Fruit fly (Drosophila melanogaster) whole organism, embryonic: Measurements from ENCODE around the gene CG14650.

ENCODE experiments used
- Atf-2 ChIP-seq: fragments of 200-800 bp; sonication (Bioruptor generic); optimal IDR thresholded peaks from 2 replicates; lab custom pipeline; 2016; ENCODE audit warnings: missing biosample characterization, missing genetic modification characterization
- C15 ChIP-seq: fragments of 200-800 bp; sonication (Bioruptor generic); IDR thresholded peaks from 3 replicates; pipeline ENCODE4 v1.3.6; 2022; ENCODE audit warnings: missing biosample characterization, missing genetic modification characterization
- CG10959 ChIP-seq: fragments of 200-800 bp; sonication (Bioruptor generic); IDR thresholded peaks from 2 replicates; pipeline ENCODE4 v1.3.6; 2022; ENCODE audit warnings: missing biosample characterization, missing genetic modification characterization
- CG11723 ChIP-seq: fragments of 200-800 bp; sonication (Bioruptor generic); optimal IDR thresholded peaks from 2 replicates; lab custom pipeline; 2017; ENCODE audit warnings: missing biosample characterization, mild to moderate bottlenecking, missing genetic modification characterization
- CG12219 ChIP-seq: fragments of 200-800 bp; sonication (Bioruptor generic); optimal IDR thresholded peaks from 3 replicates; lab custom pipeline; 2018; ENCODE audit warnings: missing biosample characterization, mild to moderate bottlenecking, missing genetic modification characterization
- CG12236 ChIP-seq: fragments of 200-800 bp; sonication (Bioruptor generic); optimal IDR thresholded peaks from 2 replicates; lab custom pipeline; 2016; ENCODE audit warnings: missing biosample characterization, missing genetic modification characterization
- CG12769 ChIP-seq: fragments of 200-800 bp; sonication (Bioruptor generic); optimal IDR thresholded peaks from 2 replicates; lab custom pipeline; 2019; ENCODE audit warnings: missing biosample characterization, mild to moderate bottlenecking, missing genetic modification characterization, moderate library complexity
- CG14441 ChIP-seq: fragments of 200-800 bp; sonication (Bioruptor generic); IDR thresholded peaks from 2 replicates; pipeline ENCODE4 v1.3.6; 2022; ENCODE audit warnings: missing biosample characterization, missing genetic modification characterization
- CG15073 ChIP-seq: fragments of 200-800 bp; sonication (Bioruptor generic); optimal IDR thresholded peaks from 2 replicates; lab custom pipeline; 2016; ENCODE audit warnings: missing biosample characterization, missing genetic modification characterization
- CG15269 ChIP-seq: fragments of 200-800 bp; sonication (Bioruptor generic); optimal IDR thresholded peaks from 2 replicates; lab custom pipeline; 2018; ENCODE audit warnings: missing biosample characterization, mild to moderate bottlenecking, missing genetic modification characterization, moderate library complexity
- CG1603 ChIP-seq: fragments of 200-800 bp; sonication (Bioruptor generic); optimal IDR thresholded peaks from 2 replicates; lab custom pipeline; 2019; ENCODE audit warnings: missing biosample characterization, mild to moderate bottlenecking, missing genetic modification characterization, moderate library complexity
- CG17912 ChIP-seq: fragments of 200-800 bp; sonication (Bioruptor generic); optimal IDR thresholded peaks from 2 replicates; lab custom pipeline; 2018; ENCODE audit warnings: missing biosample characterization, mild to moderate bottlenecking, missing genetic modification characterization
- CG18476 ChIP-seq: fragments of 200-800 bp; sonication (Bioruptor generic); optimal IDR thresholded peaks from 2 replicates; lab custom pipeline; 2016; ENCODE audit warnings: missing biosample characterization, mild to moderate bottlenecking, missing genetic modification characterization
- CG2199 ChIP-seq: fragments of 200-800 bp; sonication (Bioruptor generic); IDR thresholded peaks from 3 replicates; pipeline ENCODE4 v1.3.6; 2022; ENCODE audit warnings: missing biosample characterization, missing genetic modification characterization
- CG32767 ChIP-seq: fragments of 200-800 bp; sonication (Bioruptor generic); IDR thresholded peaks from 2 replicates; pipeline ENCODE4 v1.3.6; 2022; ENCODE audit warnings: missing biosample characterization, missing genetic modification characterization
- CG5180 ChIP-seq: fragments of 200-800 bp; sonication (Bioruptor generic); optimal IDR thresholded peaks from 3 replicates; lab custom pipeline; 2017; ENCODE audit warnings: missing biosample characterization, missing genetic modification characterization, mild to moderate bottlenecking, moderate library complexity, missing genetic modification reagents
- CG9437 ChIP-seq: fragments of 200-800 bp; sonication (Bioruptor generic); optimal IDR thresholded peaks from 2 replicates; lab custom pipeline; 2018; ENCODE audit warnings: missing biosample characterization, mild to moderate bottlenecking, missing genetic modification characterization
- CG9817 ChIP-seq: fragments of 200-800 bp; sonication (Bioruptor generic); optimal IDR thresholded peaks from 2 replicates; lab custom pipeline; 2018; ENCODE audit warnings: missing biosample characterization, mild to moderate bottlenecking, missing genetic modification characterization, moderate library complexity
- CoRest ChIP-seq: fragments of 200-800 bp; sonication (Bioruptor generic); optimal IDR thresholded peaks from 3 replicates; lab custom pipeline; 2018; ENCODE audit warnings: missing biosample characterization, mild to moderate bottlenecking, missing genetic modification characterization, moderate library complexity
- Dref ChIP-seq: fragments of 200-800 bp; sonication (Bioruptor generic); IDR thresholded peaks from 2 replicates; pipeline ENCODE4 v1.3.6; 2022; ENCODE audit warnings: missing biosample characterization, missing genetic modification characterization
- Fer2 ChIP-seq: fragments of 200-800 bp; sonication (Bioruptor generic); optimal IDR thresholded peaks from 2 replicates; lab custom pipeline; 2018; ENCODE audit warnings: missing biosample characterization, mild to moderate bottlenecking, missing genetic modification characterization, moderate library complexity
- Fer3 ChIP-seq: fragments of 200-800 bp; sonication (Bioruptor generic); optimal IDR thresholded peaks from 2 replicates; lab custom pipeline; 2018; ENCODE audit warnings: missing biosample characterization, mild to moderate bottlenecking, missing genetic modification characterization, moderate library complexity
- H15 ChIP-seq: fragments of 200-800 bp; sonication (Bioruptor generic); IDR thresholded peaks from 3 replicates; pipeline ENCODE4 v1.3.6; 2022; ENCODE audit warnings: missing biosample characterization, missing genetic modification characterization
- HLH54F ChIP-seq: fragments of 200-800 bp; sonication (Bioruptor generic); optimal IDR thresholded peaks from 3 replicates; lab custom pipeline; 2016; ENCODE audit warnings: missing biosample characterization, missing genetic modification characterization
- Hr78 ChIP-seq, 2 experiments: fragments of 200-800 bp in 1 of 2; fragments of >200 bp in 1 of 2; sonication (Bioruptor generic) in 1 of 2; optimal IDR thresholded peaks; 2 replicates each; lab custom pipeline; 2017 to 2019; ENCODE audit warnings: missing biosample characterization in 2 of 2, missing genetic modification characterization in 2 of 2, mild to moderate bottlenecking in 1 of 2, moderate library complexity in 1 of 2
- Max ChIP-seq: fragments of 200-800 bp; sonication (Bioruptor generic); optimal IDR thresholded peaks from 2 replicates; lab custom pipeline; 2016; ENCODE audit warnings: missing biosample characterization, mild to moderate bottlenecking, missing genetic modification characterization
- Mrtf ChIP-seq: fragments of 200-800 bp; sonication (Bioruptor generic); IDR thresholded peaks from 3 replicates; pipeline ENCODE4 v1.3.6; 2022; ENCODE audit warnings: missing biosample characterization, missing genetic modification characterization
- NFAT ChIP-seq: fragments of 200-800 bp; sonication (Bioruptor generic); IDR thresholded peaks from 2 replicates; pipeline ENCODE4 v1.3.6; 2022; ENCODE audit warnings: missing biosample characterization, missing genetic modification characterization
- Neu2 ChIP-seq: fragments of 200-800 bp; sonication (Bioruptor generic); optimal IDR thresholded peaks from 3 replicates; lab custom pipeline; 2016; ENCODE audit warnings: missing biosample characterization, missing genetic modification characterization, borderline replicate concordance
- NfI ChIP-seq: fragments of 200-800 bp; sonication (Bioruptor generic); optimal IDR thresholded peaks from 3 replicates; lab custom pipeline; 2018; ENCODE audit warnings: missing biosample characterization, mild to moderate bottlenecking, missing genetic modification characterization, moderate library complexity
- Opbp ChIP-seq: fragments of 200-800 bp; sonication (Bioruptor generic); IDR thresholded peaks from 3 replicates; pipeline ENCODE4 v1.3.6; 2022; ENCODE audit warnings: missing biosample characterization, missing genetic modification characterization; ENCODE audit not compliant: partially characterized antibody
- Stat92E ChIP-seq, 3 experiments: fragments of >200 bp in 2 of 3; fragments of 200-800 bp in 1 of 3; sonication (Bioruptor generic) in 1 of 3; optimal IDR thresholded peaks; 2 replicates each; lab custom pipeline; 2017 to 2019; ENCODE audit warnings: missing biosample characterization in 3 of 3, missing genetic modification characterization in 3 of 3, mild to moderate bottlenecking in 1 of 3, moderate library complexity in 1 of 3
- abd-A ChIP-seq: fragments of 200-800 bp; sonication (Bioruptor generic); optimal IDR thresholded peaks from 3 replicates; lab custom pipeline; 2019; ENCODE audit warnings: missing biosample characterization, mild to moderate bottlenecking, missing genetic modification characterization, moderate library complexity
- aop ChIP-seq: fragments of 200-800 bp; sonication (Bioruptor generic); IDR thresholded peaks from 2 replicates; pipeline ENCODE4 v1.3.6; 2022; ENCODE audit warnings: missing biosample characterization, missing genetic modification characterization
- cad ChIP-seq: fragments of >200 bp; optimal IDR thresholded peaks from 2 replicates; lab custom pipeline; 2017; ENCODE audit warnings: missing biosample characterization, missing genetic modification characterization
- dimm ChIP-seq: fragments of 200-800 bp; sonication (Bioruptor generic); IDR thresholded peaks from 2 replicates; pipeline ENCODE4 v1.3.6; 2022; ENCODE audit warnings: missing biosample characterization, missing genetic modification characterization
- disco-r ChIP-seq: fragments of 200-800 bp; sonication (Bioruptor generic); optimal IDR thresholded peaks from 2 replicates; lab custom pipeline; 2016; ENCODE audit warnings: missing biosample characterization, missing genetic modification characterization
- dmrt11E ChIP-seq: fragments of 200-800 bp; sonication (Bioruptor generic); optimal IDR thresholded peaks from 3 replicates; lab custom pipeline; 2018; ENCODE audit warnings: missing biosample characterization, mild to moderate bottlenecking, missing genetic modification characterization, moderate library complexity
- emc ChIP-seq: fragments of 200-800 bp; sonication (Bioruptor generic); optimal IDR thresholded peaks from 2 replicates; lab custom pipeline; 2016; ENCODE audit warnings: missing biosample characterization, missing genetic modification characterization
- fd64A ChIP-seq: fragments of 200-800 bp; sonication (Bioruptor generic); optimal IDR thresholded peaks from 3 replicates; lab custom pipeline; 2018; ENCODE audit warnings: missing biosample characterization, mild to moderate bottlenecking, missing genetic modification characterization
- gem ChIP-seq: fragments of 200-800 bp; sonication (Bioruptor generic); optimal IDR thresholded peaks from 2 replicates; lab custom pipeline; 2019; ENCODE audit warnings: missing biosample characterization, mild to moderate bottlenecking, missing genetic modification characterization, moderate library complexity
- ham ChIP-seq: fragments of 200-800 bp; sonication (Bioruptor generic); IDR thresholded peaks from 2 replicates; pipeline ENCODE4 v1.3.6; 2022; ENCODE audit warnings: missing biosample characterization, missing genetic modification characterization
- jigr1 ChIP-seq: fragments of 200-800 bp; sonication (Bioruptor generic); IDR thresholded peaks from 3 replicates; pipeline ENCODE4 v1.3.6; 2022; ENCODE audit warnings: missing biosample characterization, missing genetic modification characterization
- lilli ChIP-seq: fragments of 200-800 bp; sonication (Bioruptor generic); optimal IDR thresholded peaks from 3 replicates; lab custom pipeline; 2016; ENCODE audit warnings: missing biosample characterization, missing genetic modification characterization
- nau ChIP-seq: fragments of 200-800 bp; sonication (Bioruptor generic); optimal IDR thresholded peaks from 3 replicates; lab custom pipeline; 2017; ENCODE audit warnings: missing biosample characterization, mild to moderate bottlenecking, missing genetic modification characterization, missing genetic modification reagents
- pros ChIP-seq: fragments of 200-800 bp; sonication (Bioruptor generic); optimal IDR thresholded peaks from 3 replicates; lab custom pipeline; 2019; ENCODE audit warnings: missing biosample characterization, mild to moderate bottlenecking, missing genetic modification characterization, moderate library complexity
- rib ChIP-seq: fragments of 200-800 bp; sonication (Bioruptor generic); IDR thresholded peaks from 2 replicates; pipeline ENCODE4 v1.3.6; 2022; ENCODE audit warnings: missing biosample characterization, missing genetic modification characterization
- sc ChIP-seq, 3 experiments: fragments of >200 bp in 2 of 3; fragments of 200-800 bp in 1 of 3; sonication (Bioruptor generic) in 1 of 3; optimal IDR thresholded peaks; 2 replicates in 2 of 3; 3 replicates in 1 of 3; lab custom pipeline; 2017; ENCODE audit warnings: mild to moderate bottlenecking in 1 of 3, missing biosample characterization in 1 of 3, missing genetic modification characterization in 1 of 3, missing genetic modification reagents in 1 of 3
- tx ChIP-seq: fragments of 200-800 bp; sonication (Bioruptor generic); optimal IDR thresholded peaks from 2 replicates; lab custom pipeline; 2016; ENCODE audit warnings: missing biosample characterization, missing genetic modification characterization
- zen ChIP-seq: fragments of 200-800 bp; sonication (Bioruptor generic); optimal IDR thresholded peaks from 3 replicates; lab custom pipeline; 2018; ENCODE audit warnings: missing biosample characterization, mild to moderate bottlenecking, missing genetic modification characterization, moderate library complexity

CG14650 gene

dm6 chr3R:4437113-4437512 lies at the start of gene CG14650, which contains the start of gene Lipt2 (continued):
- TF ChIP-seq NfI (GFP tag; lab: Kevin White, UChicago) (peak; percentile 52), emc (peak; percentile 34), CG15073 (no peak), dimm (GFP tag; lab: Robert Waterston, UW) (no peak), jigr1 (GFP tag; lab: Robert Waterston, UW) (no peak), CG9817 (tag; lab: Kevin White, UChicago) (peak; percentile 62), rib (no peak), Mrtf (GFP tag; lab: Robert Waterston, UW) (no peak), cad (GFP tag; lab: Kevin White, UChicago) (no peak), CG11723 (GFP tag; lab: Kevin White, UChicago) (peak; percentile 17), CG10959 (GFP tag; lab: Robert Waterston, UW) (no peak), CG9437 (GFP tag; lab: Kevin White, UChicago) (peak; percentile 54), Neu2 (GFP tag; lab: Kevin White, UChicago) (no peak), pros (no peak), Opbp (GFP tag; lab: Robert Waterston, UW) (peak; percentile 59; the same call in 2 of the 3 replicates), CoRest (tag; lab: Kevin White, UChicago) (no peak), disco-r (GFP tag; lab: Kevin White, UChicago) (peak; percentile 12), Fer3 (tag; lab: Kevin White, UChicago) (peak; percentile 15), CG2199 (no peak), ham (GFP tag; lab: Robert Waterston, UW) (no peak), fd64A (GFP tag; lab: Kevin White, UChicago) (no peak), CG5180 (GFP tag; lab: Kevin White, UChicago) (no peak), CG17912 (GFP tag; lab: Kevin White, UChicago) (peak; percentile 1), abd-A (tag; lab: Kevin White, UChicago) (no peak), tx (GFP tag; lab: Kevin White, UChicago) (peak; percentile 53), CG1603 (tag; lab: Kevin White, UChicago) (peak; percentile 82), Dref (GFP tag; lab: Robert Waterston, UW) (peak; percentile 67), Stat92E (GFP tag; optimal IDR thresholded peaks at IDR 0.05; lab: Kevin White, UChicago) (no peak), CG12769 (tag; lab: Kevin White, UChicago) (no peak), Hr78 (GFP tag; optimal IDR thresholded peaks at IDR 0.05; lab: Kevin White, UChicago) (peak in 1 of 2 experiments; percentile 81), aop (no peak), H15 (GFP tag; lab: Robert Waterston, UW) (no peak), Max (GFP tag; lab: Kevin White, UChicago) (no peak), CG32767 (GFP tag; lab: Robert Waterston, UW) (no peak), nau (GFP tag; lab: Kevin White, UChicago) (no peak), Fer2 (tag; lab: Kevin White, UChicago) (no peak), sc (optimal IDR thresholded peaks at IDR 0.05; lab: Kevin White, UChicago) (no peak), sc (GFP tag; optimal IDR thresholded peaks at IDR 0.05; lab: Kevin White, UChicago) (no peak), gem (tag; lab: Kevin White, UChicago) (no peak), Atf-2 (GFP tag; lab: Kevin White, UChicago) (no peak), CG18476 (GFP tag; lab: Kevin White, UChicago) (peak; percentile 19), dmrt11E (tag; lab: Kevin White, UChicago) (peak; percentile 50), CG15269 (tag; lab: Kevin White, UChicago) (no peak), NFAT (GFP tag; lab: Robert Waterston, UW) (peak; percentile 49; the same call in 1 of the 2 replicates), HLH54F (GFP tag; lab: Kevin White, UChicago) (peak; percentile 76), lilli (peak; percentile 85), CG12219 (GFP tag; lab: Kevin White, UChicago) (no peak), CG12236 (GFP tag; lab: Kevin White, UChicago) (peak; percentile 23), zen (tag; lab: Kevin White, UChicago) (peak; percentile 45), CG14441 (peak; percentile 33; the same call in 1 of the 2 replicates), C15 (GFP tag; lab: Robert Waterston, UW) (no peak)
